2 worm cellular contexts compared by ENCODE assay signal in genomic region chrX:11992246-11992645, ce11.
TF ChIP-seq lines count a peak whose summit lies in the region.

No protein-coding gene starts in this region.

TF ChIP-seq in whole organism, L4 larva, 104 proteins besides CTCF, POLR2A, EP300 and RAD21:
- peak; percentile 72 for TF ChIP-seq dve-1 (tag; optimal IDR thresholded peaks at IDR 0.05; lab: Kevin White, UChicago; ENCODE audit: insufficient read depth)
- TF ChIP-seq duxl-1 (tag; optimal IDR thresholded peaks at IDR 0.05; lab: Kevin White, UChicago; ENCODE audit: poor library complexity), result no peak
- no peak for TF ChIP-seq hmg-1.1 (GFP tag; IDR thresholded peaks at IDR 0.05; lab: Robert Waterston, UW)
- no peak for TF ChIP-seq daf-16 (GFP tag; optimal IDR thresholded peaks at IDR 0.05; lab: Kevin White, UChicago)
- peak; percentile 92 for TF ChIP-seq daf-16 (tag; optimal IDR thresholded peaks at IDR 0.05; lab: Kevin White, UChicago)

TF ChIP-seq in whole organism, young adult, 124 proteins besides CTCF, POLR2A, EP300 and RAD21:
- TF ChIP-seq lin-26 (GFP tag; IDR thresholded peaks at IDR 0.05; lab: Robert Waterston, UW) (no peak), ztf-26 (tag; optimal IDR thresholded peaks at IDR 0.05; lab: Kevin White, UChicago) (no peak), sea-2 (GFP tag; IDR thresholded peaks at IDR 0.05; lab: Robert Waterston, UW) (no peak), lsy-27 (tag; optimal IDR thresholded peaks at IDR 0.05; lab: Kevin White, UChicago; ENCODE audit: borderline replicate concordance, insufficient read depth) (no peak), ama-1 (optimal IDR thresholded peaks at IDR 0.05; lab: Kevin White, UChicago) (no peak), ama-1 (GFP tag; optimal IDR thresholded peaks at IDR 0.05; lab: Kevin White, UChicago) (no peak), hmg-1.2 (GFP tag; IDR thresholded peaks at IDR 0.05; lab: Robert Waterston, UW) (peak; percentile 18; the same call in 1 of the 2 replicates), snpc-1.1 (tag; optimal IDR thresholded peaks at IDR 0.05; lab: Kevin White, UChicago; ENCODE audit: insufficient read depth) (no peak), Y79H2A.3 (GFP tag; conservative IDR thresholded peaks at IDR 0.05; lab: Robert Waterston, UW) (no peak), ceh-40 (GFP tag; IDR thresholded peaks at IDR 0.05; lab: Robert Waterston, UW) (no peak)
